Worm (Caenorhabditis elegans) whole organism, young adult: Measurements from ENCODE around the gene daf-5.
A peak's percentile ranks its signal among the peaks of the same experiment; 100 is the strongest.

Experiments
- B0035.1 ChIP-seq: sonication (generic microtip); optimal IDR thresholded peaks from 2 replicates; lab custom pipeline; 2016; ENCODE audit warnings: missing genetic modification characterization, mild to moderate bottlenecking, missing compliant biosample characterization, missing genotype, missing genetic modification reagents
- C17E4.6 ChIP-seq: fragments of 200-800 bp; sonication (Bioruptor generic); IDR thresholded peaks from 2 replicates; pipeline ENCODE4 v1.3.6; 2022; ENCODE audit warnings: missing genetic modification reagents, missing genetic modification characterization, missing compliant biosample characterization
- F39B2.1 ChIP-seq: fragments of 200-800 bp; sonication (Bioruptor generic); IDR thresholded peaks from 2 replicates; pipeline ENCODE4 v1.3.6; 2022; ENCODE audit warnings: missing genetic modification reagents, missing genetic modification characterization, missing compliant biosample characterization
- F52B5.7 ChIP-seq: sonication (generic microtip); optimal IDR thresholded peaks from 2 replicates; lab custom pipeline; 2016; ENCODE audit warnings: mild to moderate bottlenecking, missing genetic modification characterization, missing compliant biosample characterization
- F55B11.4 ChIP-seq: sonication (generic microtip); optimal IDR thresholded peaks from 2 replicates; lab custom pipeline; 2016; ENCODE audit warnings: missing compliant biosample characterization, missing genetic modification characterization, borderline replicate concordance; ENCODE audit not compliant: insufficient read depth
- F57A8.1 ChIP-seq: fragments of 200-800 bp; sonication (Bioruptor generic); optimal IDR thresholded peaks from 2 replicates; lab custom pipeline; 2018; ENCODE audit warnings: mild to moderate bottlenecking, missing genetic modification characterization, moderate library complexity, missing compliant biosample characterization
- F57C9.4 ChIP-seq: sonication (generic microtip); optimal IDR thresholded peaks from 2 replicates; lab custom pipeline; 2017; ENCODE audit warnings: mild to moderate bottlenecking, missing genetic modification characterization, missing compliant biosample characterization
- T26A5.8 ChIP-seq: sonication (generic microtip); optimal IDR thresholded peaks from 2 replicates; lab custom pipeline; 2016; ENCODE audit warnings: missing genetic modification characterization, missing compliant biosample characterization
- aptf-3 ChIP-seq: fragments of 200-800 bp; sonication (Bioruptor generic); IDR thresholded peaks from 2 replicates; pipeline ENCODE4 v1.3.6; 2022; ENCODE audit warnings: missing genetic modification characterization, missing compliant biosample characterization
- attf-3 ChIP-seq: fragments of 200-800 bp; sonication (Bioruptor generic); conservative IDR thresholded peaks from 2 replicates; pipeline ENCODE4 v1.3.6; 2022; ENCODE audit warnings: missing genetic modification reagents, missing genetic modification characterization, missing compliant biosample characterization
- cebp-1 ChIP-seq, 2 experiments: fragments of 200-800 bp in 1 of 2; sonication (Bioruptor generic) in 1 of 2; sonication (generic microtip) in 1 of 2; IDR thresholded peaks in 1 of 2; optimal IDR thresholded peaks in 1 of 2; 2 replicates each; pipeline versions ENCODE4 v1.3.6 to Lab custom; 2017 to 2022; ENCODE audit warnings: missing compliant biosample characterization in 2 of 2, missing genetic modification characterization in 2 of 2, mild to moderate bottlenecking in 1 of 2, missing genetic modification reagents in 1 of 2, moderate library complexity in 1 of 2
- ceh-40 ChIP-seq: fragments of 200-800 bp; sonication (Bioruptor generic); IDR thresholded peaks from 2 replicates; pipeline ENCODE4 v1.3.6; 2022; ENCODE audit warnings: missing genetic modification characterization, missing compliant biosample characterization
- ceh-58 ChIP-seq: fragments of 200-800 bp; sonication (Bioruptor generic); IDR thresholded peaks from 2 replicates; pipeline ENCODE4 v1.3.6; 2022; ENCODE audit warnings: missing genetic modification characterization, missing compliant biosample characterization
- chd-7 ChIP-seq: sonication (generic microtip); optimal IDR thresholded peaks from 2 replicates; lab custom pipeline; 2016; ENCODE audit warnings: mild to moderate bottlenecking, missing genetic modification characterization, moderate library complexity, missing compliant biosample characterization
- dpl-1 ChIP-seq: fragments of 150-350 bp; optimal IDR thresholded peaks from 2 replicates; lab custom pipeline; 2014; ENCODE audit warnings: missing biosample characterization, missing genetic modification reagents, missing genetic modification characterization
- efl-1 ChIP-seq: fragments of 150-350 bp; optimal IDR thresholded peaks from 2 replicates; lab custom pipeline; 2014; ENCODE audit warnings: missing biosample characterization, missing genetic modification reagents, missing genetic modification characterization
- egl-18 ChIP-seq: fragments of 200-800 bp; sonication (Bioruptor generic); IDR thresholded peaks from 2 replicates; pipeline ENCODE4 v1.3.6; 2022; ENCODE audit warnings: missing genetic modification reagents, missing genetic modification characterization, missing compliant biosample characterization
- gei-17 ChIP-seq: fragments of 200-800 bp; sonication (Bioruptor generic); optimal IDR thresholded peaks from 2 replicates; lab custom pipeline; 2018; ENCODE audit warnings: mild to moderate bottlenecking, missing genetic modification characterization, missing compliant biosample characterization
- hlh-12 ChIP-seq: sonication (generic microtip); optimal IDR thresholded peaks from 2 replicates; lab custom pipeline; 2016; ENCODE audit warnings: missing genetic modification characterization, missing compliant biosample characterization
- hlh-26 ChIP-seq: fragments of 200-800 bp; sonication (Bioruptor generic); conservative IDR thresholded peaks from 2 replicates; pipeline ENCODE4 v1.3.6; 2022; ENCODE audit warnings: missing genetic modification reagents, missing genetic modification characterization, missing compliant biosample characterization
- hmg-1.2 ChIP-seq: fragments of 200-800 bp; sonication (Bioruptor generic); IDR thresholded peaks from 2 replicates; pipeline ENCODE4 v1.3.6; 2022; ENCODE audit warnings: missing genetic modification reagents, missing genetic modification characterization, missing compliant biosample characterization
- hmg-20 ChIP-seq: fragments of 200-800 bp; sonication (Bioruptor generic); IDR thresholded peaks from 2 replicates; pipeline ENCODE4 v1.3.6; 2022; ENCODE audit warnings: missing genetic modification reagents, missing genetic modification characterization, missing compliant biosample characterization
- hsf-1 ChIP-seq: fragments of 200-800 bp; sonication (Bioruptor generic); IDR thresholded peaks from 2 replicates; pipeline ENCODE4 v1.3.6; 2022; ENCODE audit warnings: missing genetic modification reagents, missing genetic modification characterization, missing compliant biosample characterization
- let-607 ChIP-seq, 2 experiments: fragments of 200-800 bp in 1 of 2; sonication (Bioruptor generic) in 1 of 2; sonication (generic microtip) in 1 of 2; optimal IDR thresholded peaks; 2 replicates each; lab custom pipeline; 2016 to 2018; ENCODE audit warnings: mild to moderate bottlenecking in 2 of 2, missing compliant biosample characterization in 2 of 2, missing genetic modification characterization in 2 of 2, moderate library complexity in 2 of 2, missing genotype in 1 of 2
- lin-26 ChIP-seq: fragments of 200-800 bp; sonication (Bioruptor generic); IDR thresholded peaks from 2 replicates; pipeline ENCODE4 v1.3.6; 2022; ENCODE audit warnings: missing genetic modification reagents, missing genetic modification characterization, missing compliant biosample characterization
- lin-40 ChIP-seq: sonication (generic microtip); optimal IDR thresholded peaks from 2 replicates; lab custom pipeline; 2016; ENCODE audit warnings: missing genetic modification characterization, mild to moderate bottlenecking, missing compliant biosample characterization, missing genotype, missing genetic modification reagents
- lin-54 ChIP-seq: fragments of 200-800 bp; sonication (Bioruptor generic); optimal IDR thresholded peaks from 2 replicates; lab custom pipeline; 2018; ENCODE audit warnings: mild to moderate bottlenecking, missing genetic modification characterization, missing compliant biosample characterization
- lsl-1 ChIP-seq: fragments of 200-800 bp; sonication (Bioruptor generic); optimal IDR thresholded peaks from 2 replicates; lab custom pipeline; 2018; ENCODE audit warnings: mild to moderate bottlenecking, missing genetic modification characterization, moderate library complexity, missing compliant biosample characterization
- madf-3 ChIP-seq: fragments of 200-800 bp; sonication (Bioruptor generic); IDR thresholded peaks from 2 replicates; pipeline ENCODE4 v1.3.6; 2022; ENCODE audit warnings: missing genetic modification reagents, missing genetic modification characterization, missing compliant biosample characterization
- madf-6 ChIP-seq: fragments of 200-800 bp; sonication (Bioruptor generic); IDR thresholded peaks from 2 replicates; pipeline ENCODE4 v1.3.6; 2022; ENCODE audit warnings: missing genetic modification reagents, missing genetic modification characterization, missing compliant biosample characterization
- mes-4 ChIP-seq: sonication (generic microtip); optimal IDR thresholded peaks from 2 replicates; lab custom pipeline; 2016; ENCODE audit warnings: missing genotype, missing genetic modification characterization, missing compliant biosample characterization
- mxl-1 ChIP-seq: sonication (generic microtip); optimal IDR thresholded peaks from 2 replicates; lab custom pipeline; 2016; ENCODE audit warnings: missing genetic modification characterization, missing compliant biosample characterization
- nhr-80 ChIP-seq: sonication (generic microtip); optimal IDR thresholded peaks from 2 replicates; lab custom pipeline; 2016; ENCODE audit warnings: missing genetic modification characterization, missing compliant biosample characterization
- rec-8 ChIP-seq, 2 experiments: sonication (generic microtip); optimal IDR thresholded peaks; 2 replicates each; lab custom pipeline; 2016; ENCODE audit warnings: mild to moderate bottlenecking in 2 of 2, missing genetic modification characterization in 2 of 2, missing genetic modification reagents in 2 of 2, missing genotype in 2 of 2, missing biosample characterization in 1 of 2, missing compliant biosample characterization in 1 of 2, moderate library complexity in 1 of 2
- sdz-38 ChIP-seq: sonication (generic microtip); optimal IDR thresholded peaks from 2 replicates; lab custom pipeline; 2016; ENCODE audit warnings: missing genotype, missing genetic modification characterization, missing compliant biosample characterization
- snpc-4 ChIP-seq, 5 experiments: fragments of 150-350 bp in 1 of 5; sonication (generic microtip) in 4 of 5; optimal IDR thresholded peaks; 2 replicates each; lab custom pipeline; 2014 to 2018; ENCODE audit warnings: missing genetic modification characterization in 5 of 5, missing biosample characterization in 3 of 5, antibody characterized with exemption in 2 of 5, mild to moderate bottlenecking in 2 of 5, missing compliant biosample characterization in 2 of 5, missing genotype in 2 of 5, moderate library complexity in 2 of 5, missing genetic modification reagents in 1 of 5
- somi-1 ChIP-seq: fragments of 200-800 bp; sonication (Bioruptor generic); optimal IDR thresholded peaks from 2 replicates; lab custom pipeline; 2018; ENCODE audit warnings: mild to moderate bottlenecking, missing genetic modification characterization, missing compliant biosample characterization
- sptf-2 ChIP-seq: fragments of 200-800 bp; sonication (Bioruptor generic); optimal IDR thresholded peaks from 2 replicates; lab custom pipeline; 2018; ENCODE audit warnings: mild to moderate bottlenecking, missing genetic modification characterization, missing compliant biosample characterization
- tlf-1 ChIP-seq: fragments of 200-800 bp; sonication (Bioruptor generic); optimal IDR thresholded peaks from 2 replicates; lab custom pipeline; 2018; ENCODE audit warnings: mild to moderate bottlenecking, missing genetic modification characterization, missing compliant biosample characterization
- zim-3 ChIP-seq: sonication (generic microtip); optimal IDR thresholded peaks from 2 replicates; lab custom pipeline; 2017; ENCODE audit warnings: mild to moderate bottlenecking, missing genetic modification characterization, moderate library complexity, missing compliant biosample characterization
- ztf-25 ChIP-seq: fragments of 200-800 bp; sonication (Bioruptor generic); IDR thresholded peaks from 2 replicates; pipeline ENCODE4 v1.3.6; 2022; ENCODE audit warnings: missing genetic modification reagents, missing genetic modification characterization, missing compliant biosample characterization

The daf-5 gene

ce11 chrII:14042836-14043604 lies 9.1 kb downstream of the daf-5 start:
- TF ChIP-seq nhr-80 (tag; lab: Kevin White, UChicago) (peak; percentile 74), mxl-1 (tag; lab: Kevin White, UChicago) (no peak), lin-26 (GFP tag; lab: Robert Waterston, UW) (peak; percentile 32; the same call in 1 of the 2 replicates), let-607 (tag; optimal IDR thresholded peaks at IDR 0.05; lab: Kevin White, UChicago) (peak; percentile 5 to 27), cebp-1 (GFP tag; IDR thresholded peaks at IDR 0.05; lab: Robert Waterston, UW) (no peak), cebp-1 (tag; optimal IDR thresholded peaks at IDR 0.05; lab: Kevin White, UChicago) (peak; percentile 32), hsf-1 (GFP tag; lab: Robert Waterston, UW) (no peak), snpc-4 (GFP tag; optimal IDR thresholded peaks at IDR 0.05; lab: Kevin White, UChicago) (no peak), snpc-4 (tag; optimal IDR thresholded peaks at IDR 0.05; lab: Kevin White, UChicago) (peak in 1 of 4 experiments; percentile 25)

- TF ChIP-seq dpl-1 (GFP tag; lab: Kevin White, UChicago) = no peak
- no peak for TF ChIP-seq hlh-12
- TF ChIP-seq hlh-26 = no peak
- no peak for TF ChIP-seq zim-3 (tag; lab: Kevin White, UChicago)
- no peak for TF ChIP-seq F39B2.1 (GFP tag; lab: Robert Waterston, UW)
- no peak for TF ChIP-seq sdz-38 (tag; lab: Kevin White, UChicago)
- no peak for TF ChIP-seq ztf-25 (GFP tag; lab: Robert Waterston, UW)
- TF ChIP-seq sptf-2 = no peak
- peak; percentile 96 for TF ChIP-seq chd-7 (tag; lab: Kevin White, UChicago)
- TF ChIP-seq F52B5.7 (tag; lab: Kevin White, UChicago) = no peak
- TF ChIP-seq rec-8 (tag; optimal IDR thresholded peaks at IDR 0.05; lab: Kevin White, UChicago) = no peak
- peak; percentile 48 for TF ChIP-seq lin-54 (GFP tag; lab: Kevin White, UChicago)
- peak; percentile 80 for TF ChIP-seq B0035.1 (tag; lab: Kevin White, UChicago)
- TF ChIP-seq ceh-40 (GFP tag; lab: Robert Waterston, UW) = no peak
- peak; percentile 47 for TF ChIP-seq F57C9.4 (tag; lab: Kevin White, UChicago)
- no peak for TF ChIP-seq attf-3 (GFP tag; lab: Robert Waterston, UW)
- TF ChIP-seq gei-17 (GFP tag; lab: Kevin White, UChicago) = peak; percentile 71
- TF ChIP-seq ceh-58 = no peak
- TF ChIP-seq hmg-20 (GFP tag; lab: Robert Waterston, UW) = no peak
- peak; percentile 65; the same call in 1 of the 2 replicates for TF ChIP-seq cebp-1 (GFP tag; IDR thresholded peaks at IDR 0.05; lab: Robert Waterston, UW)
- peak; percentile 94 for TF ChIP-seq cebp-1 (tag; optimal IDR thresholded peaks at IDR 0.05; lab: Kevin White, UChicago)
- TF ChIP-seq efl-1 = no peak
- 0 out of 2 replicates have a peak, but pooled peaks have one; percentile 74 for TF ChIP-seq egl-18 (GFP tag; lab: Robert Waterston, UW)
- TF ChIP-seq lin-26 (GFP tag; lab: Robert Waterston, UW) = peak; percentile 82
- TF ChIP-seq C17E4.6 (GFP tag; lab: Robert Waterston, UW) = 0 out of 2 replicates have a peak, but pooled peaks have one; percentile 38
- TF ChIP-seq F57A8.1 (GFP tag; lab: Kevin White, UChicago) = peak; percentile 29
- peak; percentile 92 for TF ChIP-seq hmg-1.2 (GFP tag; lab: Robert Waterston, UW)
- no peak for TF ChIP-seq F55B11.4 (tag; lab: Kevin White, UChicago)
- peak; percentile 92 for TF ChIP-seq somi-1 (GFP tag; lab: Kevin White, UChicago)
- peak; percentile 99 for TF ChIP-seq nhr-80 (tag; lab: Kevin White, UChicago)
- peak; percentile 14 for TF ChIP-seq tlf-1 (GFP tag; lab: Kevin White, UChicago)
- peak; percentile 25 for TF ChIP-seq snpc-4 (GFP tag; optimal IDR thresholded peaks at IDR 0.05; lab: Kevin White, UChicago)
- peak in 3 of 4 experiments; percentile 71 to 87 (median 85) for TF ChIP-seq snpc-4 (tag; optimal IDR thresholded peaks at IDR 0.05; lab: Kevin White, UChicago)
- no peak for TF ChIP-seq madf-3
- TF ChIP-seq T26A5.8 (tag; lab: Kevin White, UChicago) = no peak
- no peak for TF ChIP-seq lsl-1
- TF ChIP-seq lin-40 (tag; lab: Kevin White, UChicago) = peak; percentile 95
- peak; percentile 29; the same call in 1 of the 2 replicates for TF ChIP-seq madf-6 (GFP tag; lab: Robert Waterston, UW)
- no peak for TF ChIP-seq aptf-3 (GFP tag; lab: Robert Waterston, UW)
- no peak for TF ChIP-seq mes-4 (tag; lab: Kevin White, UChicago)
Measured at ce11 chrII:14040204-14040842, 11.8 kb downstream of the daf-5 start.
